Worm (Caenorhabditis elegans) whole organism, late embryonic: ENCODE measurements around the gene K04B12.2.

Source experiments
- C08G9.2 ChIP-seq: sonication (generic microtip); optimal IDR thresholded peaks from 2 replicates; lab custom pipeline; 2016; ENCODE audit warnings: mild to moderate bottlenecking, missing genetic modification characterization, moderate library complexity, missing compliant biosample characterization
- C38D4.7 ChIP-seq: fragments of 200-800 bp; sonication (Bioruptor generic); optimal IDR thresholded peaks from 2 replicates; lab custom pipeline; 2018; ENCODE audit warnings: mild to moderate bottlenecking, missing genetic modification characterization, moderate library complexity, missing compliant biosample characterization
- K02D7.2 ChIP-seq: sonication (generic microtip); optimal IDR thresholded peaks from 2 replicates; lab custom pipeline; 2017; ENCODE audit warnings: mild to moderate bottlenecking, missing genetic modification characterization, missing compliant biosample characterization
- K09A11.1 ChIP-seq: sonication (generic microtip); optimal IDR thresholded peaks from 2 replicates; lab custom pipeline; 2017; ENCODE audit warnings: antibody characterized with exemption, mild to moderate bottlenecking, missing genetic modification characterization, missing compliant biosample characterization; ENCODE audit not compliant: insufficient read depth
- Y22D7AL.16 ChIP-seq: sonication (generic microtip); optimal IDR thresholded peaks from 2 replicates; lab custom pipeline; 2016; ENCODE audit warnings: missing genetic modification characterization, missing compliant biosample characterization
- ahr-1 ChIP-seq: sonication (generic microtip); optimal IDR thresholded peaks from 2 replicates; lab custom pipeline; 2016; ENCODE audit warnings: missing genetic modification characterization, missing compliant biosample characterization
- ceh-18 ChIP-seq: sonication (generic microtip); optimal IDR thresholded peaks from 2 replicates; lab custom pipeline; 2016; ENCODE audit warnings: missing genetic modification characterization, missing compliant biosample characterization
- ceh-19 ChIP-seq: fragments of 200-800 bp; sonication (Bioruptor generic); optimal IDR thresholded peaks from 2 replicates; lab custom pipeline; 2018; ENCODE audit warnings: mild to moderate bottlenecking, missing genetic modification characterization, missing compliant biosample characterization
- ceh-2 ChIP-seq: sonication (generic microtip); optimal IDR thresholded peaks from 2 replicates; lab custom pipeline; 2016; ENCODE audit warnings: missing genotype, missing genetic modification characterization, missing compliant biosample characterization
- ceh-22 ChIP-seq: sonication (generic microtip); optimal IDR thresholded peaks from 2 replicates; lab custom pipeline; 2017; ENCODE audit warnings: missing biosample characterization, missing genetic modification characterization
- ceh-30 ChIP-seq: fragments of 150-350 bp; optimal IDR thresholded peaks from 2 replicates; lab custom pipeline; 2014; ENCODE audit warnings: missing biosample characterization, missing genetic modification characterization
- ceh-31 ChIP-seq: sonication (generic microtip); optimal IDR thresholded peaks from 2 replicates; lab custom pipeline; 2016; ENCODE audit warnings: missing genetic modification characterization, missing compliant biosample characterization
- ceh-34 ChIP-seq: sonication (generic microtip); optimal IDR thresholded peaks from 2 replicates; lab custom pipeline; 2016; ENCODE audit warnings: mild to moderate bottlenecking, missing genetic modification characterization, missing compliant biosample characterization
- ceh-48 ChIP-seq: sonication (generic microtip); optimal IDR thresholded peaks from 2 replicates; lab custom pipeline; 2016; ENCODE audit warnings: missing genetic modification characterization, inconsistent platforms, missing compliant biosample characterization
- che-1 ChIP-seq: sonication (generic microtip); optimal IDR thresholded peaks from 2 replicates; lab custom pipeline; 2016; ENCODE audit warnings: mild to moderate bottlenecking, missing genetic modification characterization, missing compliant biosample characterization
- dve-1 ChIP-seq: sonication (generic microtip); optimal IDR thresholded peaks from 2 replicates; lab custom pipeline; 2017; ENCODE audit warnings: antibody characterized with exemption, mild to moderate bottlenecking, missing genetic modification characterization, missing compliant biosample characterization
- ets-4 ChIP-seq: sonication (generic microtip); optimal IDR thresholded peaks from 2 replicates; lab custom pipeline; 2016; ENCODE audit warnings: missing genetic modification characterization, missing compliant biosample characterization
- gmeb-2 ChIP-seq: sonication (generic microtip); optimal IDR thresholded peaks from 2 replicates; lab custom pipeline; 2016; ENCODE audit warnings: missing genetic modification characterization, inconsistent platforms, missing compliant biosample characterization
- hlh-15 ChIP-seq: sonication (generic microtip); optimal IDR thresholded peaks from 2 replicates; lab custom pipeline; 2016; ENCODE audit warnings: missing genetic modification characterization, missing compliant biosample characterization
- hlh-30 ChIP-seq: sonication (generic microtip); optimal IDR thresholded peaks from 2 replicates; lab custom pipeline; 2017; ENCODE audit warnings: antibody characterized with exemption, missing genetic modification characterization, missing compliant biosample characterization; ENCODE audit not compliant: insufficient read depth
- hlh-6 ChIP-seq: sonication (generic microtip); optimal IDR thresholded peaks from 2 replicates; lab custom pipeline; 2016; ENCODE audit warnings: missing genotype, missing genetic modification characterization, missing compliant biosample characterization
- lim-6 ChIP-seq: sonication (generic microtip); optimal IDR thresholded peaks from 2 replicates; lab custom pipeline; 2016; ENCODE audit warnings: missing genetic modification characterization, missing compliant biosample characterization
- madf-2 ChIP-seq: sonication (generic microtip); optimal IDR thresholded peaks from 2 replicates; lab custom pipeline; 2017; ENCODE audit warnings: missing genetic modification characterization, missing compliant biosample characterization
- nfya-1 ChIP-seq: sonication (generic microtip); optimal IDR thresholded peaks from 2 replicates; lab custom pipeline; 2017; ENCODE audit warnings: missing genetic modification characterization, mild to moderate bottlenecking, missing compliant biosample characterization, antibody characterized with exemption, moderate library complexity
- nhr-232 ChIP-seq: sonication (generic microtip); optimal IDR thresholded peaks from 2 replicates; lab custom pipeline; 2016; ENCODE audit warnings: missing genetic modification characterization, missing compliant biosample characterization
- npax-4 ChIP-seq: sonication (generic microtip); optimal IDR thresholded peaks from 2 replicates; lab custom pipeline; 2016; ENCODE audit warnings: missing genetic modification characterization, missing compliant biosample characterization
- odd-2 ChIP-seq: sonication (generic microtip); optimal IDR thresholded peaks from 2 replicates; lab custom pipeline; 2017; ENCODE audit warnings: antibody characterized with exemption, mild to moderate bottlenecking, missing genetic modification characterization, missing compliant biosample characterization
- pag-3 ChIP-seq: sonication (generic microtip); optimal IDR thresholded peaks from 2 replicates; lab custom pipeline; 2016; ENCODE audit warnings: missing compliant biosample characterization, missing genetic modification characterization, borderline replicate concordance
- pat-9 ChIP-seq: fragments of 200-800 bp; sonication (Bioruptor generic); optimal IDR thresholded peaks from 2 replicates; lab custom pipeline; 2018; ENCODE audit warnings: mild to moderate bottlenecking, missing genetic modification characterization, moderate library complexity, missing compliant biosample characterization
- pha-2 ChIP-seq: sonication (generic microtip); optimal IDR thresholded peaks from 2 replicates; lab custom pipeline; 2017; ENCODE audit warnings: mild to moderate bottlenecking, missing genetic modification characterization, missing compliant biosample characterization
- pha-4 ChIP-seq: fragments of 150-350 bp; optimal IDR thresholded peaks from 2 replicates; lab custom pipeline; 2018; ENCODE audit warnings: missing biosample characterization, missing genetic modification reagents, missing genetic modification characterization
- pqm-1 ChIP-seq: sonication (generic microtip); optimal IDR thresholded peaks from 2 replicates; lab custom pipeline; 2016; ENCODE audit warnings: missing genetic modification characterization, missing compliant biosample characterization
- ref-2 ChIP-seq: sonication (generic microtip); optimal IDR thresholded peaks from 2 replicates; lab custom pipeline; 2016; ENCODE audit warnings: missing genetic modification characterization, missing compliant biosample characterization
- sox-4 ChIP-seq: sonication (generic microtip); optimal IDR thresholded peaks from 2 replicates; lab custom pipeline; 2017; ENCODE audit warnings: mild to moderate bottlenecking, missing genetic modification characterization, inconsistent platforms, missing compliant biosample characterization
- tbx-2 ChIP-seq: sonication (generic microtip); optimal IDR thresholded peaks from 2 replicates; lab custom pipeline; 2016; ENCODE audit warnings: missing genetic modification characterization, missing compliant biosample characterization
- ttx-3 ChIP-seq: sonication (generic microtip); optimal IDR thresholded peaks from 2 replicates; lab custom pipeline; 2016; ENCODE audit warnings: missing genetic modification reagents, missing genetic modification characterization, missing compliant biosample characterization
- unc-42 ChIP-seq: sonication (generic microtip); optimal IDR thresholded peaks from 2 replicates; lab custom pipeline; 2016; ENCODE audit warnings: missing genotype, missing genetic modification characterization, missing compliant biosample characterization
- unc-55 ChIP-seq: sonication (generic microtip); optimal IDR thresholded peaks from 2 replicates; lab custom pipeline; 2017; ENCODE audit warnings: missing biosample characterization, missing genetic modification reagents, missing genetic modification characterization
- zip-5 ChIP-seq: sonication (generic microtip); optimal IDR thresholded peaks from 2 replicates; lab custom pipeline; 2016; ENCODE audit warnings: missing genetic modification characterization, missing compliant biosample characterization

The K04B12.2 gene

ce11 chrII:14479583-14480245 lies 41.9 kb upstream of the K04B12.2 start, which contains the start of gene C13B4.1:
Gene C13B4.1 (minus strand): TSS chrII:14479633.
- TF ChIP-seq ttx-3 (tag; lab: Kevin White, UChicago) (no peak), ceh-19 (GFP tag; lab: Kevin White, UChicago) (no peak), nfya-1 (tag; lab: Kevin White, UChicago) (no peak), hlh-6 (tag; lab: Kevin White, UChicago) (no peak), pqm-1 (tag; lab: Kevin White, UChicago) (no peak), unc-42 (tag; lab: Kevin White, UChicago) (no peak), npax-4 (tag; lab: Kevin White, UChicago) (no peak), nhr-232 (tag; lab: Kevin White, UChicago) (no peak), unc-55 (GFP tag; lab: Kevin White, UChicago) (no peak), lim-6 (tag; lab: Kevin White, UChicago) (no peak), pag-3 (tag; lab: Kevin White, UChicago) (no peak), pat-9 (no peak), ahr-1 (tag; lab: Kevin White, UChicago) (no peak), gmeb-2 (tag; lab: Kevin White, UChicago) (no peak), ceh-48 (no peak), ets-4 (tag; lab: Kevin White, UChicago) (no peak), ceh-30 (tag; lab: Kevin White, UChicago) (no peak), zip-5 (peak; percentile 9), C08G9.2 (peak; percentile 27), sox-4 (tag; lab: Kevin White, UChicago) (no peak), hlh-15 (tag; lab: Kevin White, UChicago) (no peak), ref-2 (tag; lab: Kevin White, UChicago) (no peak), odd-2 (tag; lab: Kevin White, UChicago) (no peak), K09A11.1 (tag; lab: Kevin White, UChicago) (no peak), ceh-2 (tag; lab: Kevin White, UChicago) (no peak), dve-1 (tag; lab: Kevin White, UChicago) (no peak), ceh-31 (tag; lab: Kevin White, UChicago) (peak; percentile 16), pha-4 (tag; lab: Kevin White, UChicago) (no peak), hlh-30 (tag; lab: Kevin White, UChicago) (no peak), tbx-2 (tag; lab: Kevin White, UChicago) (peak; percentile 38)

DNA sequence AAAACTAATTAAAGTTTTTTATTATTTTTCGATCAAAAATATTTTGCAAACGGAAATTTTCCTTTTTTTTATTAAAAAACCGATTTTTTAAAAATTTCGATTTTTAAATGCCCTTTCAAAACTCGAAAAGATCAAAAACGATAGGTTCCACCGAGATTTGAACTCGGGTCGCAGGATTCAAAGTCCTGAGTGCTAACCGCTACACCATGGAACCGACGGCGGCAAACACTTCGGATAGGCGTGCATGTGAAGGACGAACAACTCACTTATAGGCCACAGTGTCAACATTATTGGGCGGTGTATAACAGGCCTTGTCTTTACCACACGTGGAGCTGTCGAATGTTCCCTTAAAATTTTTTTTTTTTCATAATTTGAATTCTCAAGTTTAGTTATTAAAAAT lies 36.9 kb upstream of the K04B12.2 start:
- TF ChIP-seq Y22D7AL.16 (tag; lab: Kevin White, UChicago) (no peak), che-1 (tag; lab: Kevin White, UChicago) (peak; percentile 25), C38D4.7 (GFP tag; lab: Kevin White, UChicago) (peak; percentile 6), K09A11.1 (tag; lab: Kevin White, UChicago) (peak; percentile 24), ceh-30 (tag; lab: Kevin White, UChicago) (no peak)
- TF ChIP-seq, all 69 proteins: peak for 3

ce11 chrII:14470020-14470419 lies 32.2 kb upstream of the K04B12.2 start:
- TF ChIP-seq unc-42 (tag; lab: Kevin White, UChicago) (peak; percentile 85), ceh-2 (tag; lab: Kevin White, UChicago) (no peak)

DNA sequence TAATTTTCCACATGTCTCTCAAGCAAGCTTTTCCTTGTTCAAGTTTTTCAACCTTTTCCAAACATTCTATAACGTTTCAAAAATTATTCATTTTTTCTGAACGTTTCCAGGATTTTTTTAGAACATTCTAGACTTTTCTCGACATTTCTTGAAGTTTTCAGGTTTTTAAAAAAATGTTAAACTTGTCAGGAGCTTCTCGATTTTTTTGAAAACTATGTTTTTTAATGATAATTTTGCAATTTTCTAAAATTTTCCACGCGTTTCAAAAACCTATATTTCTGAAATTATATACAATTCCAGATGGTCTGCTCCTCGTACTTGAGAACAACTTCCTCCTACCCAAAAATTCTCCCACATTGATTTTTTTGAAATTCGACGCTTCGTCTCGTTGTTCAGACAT lies 17.6 kb upstream of the K04B12.2 start, which contains the start of gene dmsr-6:
Gene dmsr-6 (plus strand): TSS at position 301 of the 400 bp plus-strand sequence.
- no peak for TF ChIP-seq pha-2 (tag; lab: Kevin White, UChicago)
- no peak for TF ChIP-seq tbx-2 (tag; lab: Kevin White, UChicago)
- no peak for TF ChIP-seq ceh-22 (tag; lab: Kevin White, UChicago)
- TF ChIP-seq K09A11.1 (tag; lab: Kevin White, UChicago): no peak
- TF ChIP-seq ceh-2 (tag; lab: Kevin White, UChicago): no peak
- TF ChIP-seq madf-2 (tag; lab: Kevin White, UChicago): no peak
- no peak for TF ChIP-seq ets-4 (tag; lab: Kevin White, UChicago)
- TF ChIP-seq zip-5: no peak
- no peak for TF ChIP-seq K02D7.2 (tag; lab: Kevin White, UChicago)
- no peak for TF ChIP-seq ceh-30 (tag; lab: Kevin White, UChicago)
- no peak for TF ChIP-seq ahr-1 (tag; lab: Kevin White, UChicago)
- no peak for TF ChIP-seq ceh-34 (tag; lab: Kevin White, UChicago)
- TF ChIP-seq ceh-18 (tag; lab: Kevin White, UChicago): no peak
- TF ChIP-seq, all 69 proteins: peak for 0
